Worm (Caenorhabditis elegans): ENCODE results near the gene C55C3.3.

The C55C3.3 gene

DNA sequence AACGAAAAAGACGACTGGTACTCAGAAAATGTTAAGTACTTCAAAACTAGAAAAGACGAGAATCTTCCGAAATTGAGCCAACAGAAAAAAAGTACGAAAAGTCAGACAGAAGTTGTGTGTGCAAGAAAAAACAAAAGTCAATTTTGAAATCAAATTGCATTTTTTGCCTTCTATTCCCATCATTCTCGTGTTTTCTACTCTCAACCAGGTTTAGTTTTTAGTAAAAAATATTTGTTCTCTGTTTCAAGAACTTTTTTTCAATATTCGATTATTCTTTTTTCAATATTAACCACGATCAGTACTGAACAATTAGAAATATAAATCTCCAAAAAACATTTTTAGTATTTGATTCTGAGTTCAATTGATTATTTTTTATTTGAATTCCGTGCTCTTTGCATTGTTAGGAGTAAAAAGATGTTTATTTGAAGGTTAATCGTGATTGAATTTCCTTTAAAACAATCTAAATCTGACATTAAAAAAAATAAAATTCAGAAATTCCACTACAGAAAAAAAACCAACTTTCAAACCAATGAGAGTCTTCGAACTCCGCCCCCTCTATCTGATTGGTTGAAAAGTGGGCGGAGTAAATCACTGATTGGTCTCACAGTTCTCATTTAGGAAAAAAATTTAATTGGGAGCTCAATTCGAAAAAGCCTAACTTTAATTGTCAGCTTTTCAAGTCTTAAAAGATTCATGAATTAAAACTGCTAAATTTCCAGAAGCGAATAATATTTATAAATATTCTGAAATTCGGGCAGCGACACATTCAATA is 30.4 kb downstream of the C55C3.3 start:
- TF ChIP-seq F26F4.8 (GFP tag; conservative IDR thresholded peaks at IDR 0.05) (no peak), madf-5 (GFP tag; IDR thresholded peaks at IDR 0.05) (no peak), aha-1 (tag) (peak; percentile 55), unc-62 (GFP tag; optimal IDR thresholded peaks at IDR 0.05 in 1 of 2) (peak in 1 of 2 experiments; percentile 58), unc-62 (tag; optimal IDR thresholded peaks at IDR 0.05) (no peak), fkh-10 (GFP tag; optimal IDR thresholded peaks at IDR 0.05) (peak; percentile 33), ceh-32 (tag; optimal IDR thresholded peaks at IDR 0.05; ENCODE audit: poor library complexity) (no peak), ceh-62 (tag; optimal IDR thresholded peaks at IDR 0.05) (no peak), dmd-8 (GFP tag; IDR thresholded peaks at IDR 0.05) (no peak)

DNA sequence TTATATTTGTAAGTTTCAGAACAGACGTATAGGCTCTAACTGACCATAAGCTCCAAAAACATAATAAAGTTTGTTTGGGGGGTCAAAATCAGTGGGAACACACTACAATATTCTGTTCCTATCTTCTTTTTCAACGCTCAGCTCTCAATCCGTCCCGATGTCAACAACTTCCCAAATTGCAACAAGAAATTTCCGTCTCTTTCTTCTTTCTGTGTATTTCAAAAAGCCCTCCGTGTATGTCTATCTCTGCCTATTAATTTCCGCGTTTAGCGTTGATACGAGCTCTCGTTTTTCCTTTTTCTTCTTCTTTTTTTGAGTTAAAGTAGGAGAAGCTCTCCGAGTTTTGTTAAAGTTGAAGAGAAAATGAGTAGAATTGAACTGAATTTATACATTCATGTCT is 38.6 kb downstream of the C55C3.3 start:
- TF ChIP-seq dmd-8 (GFP tag; IDR thresholded peaks at IDR 0.05) (no peak), zfp-3 (GFP tag; conservative IDR thresholded peaks at IDR 0.05) (no peak), fkh-10 (GFP tag; optimal IDR thresholded peaks at IDR 0.05) (peak; percentile 65)

DNA sequence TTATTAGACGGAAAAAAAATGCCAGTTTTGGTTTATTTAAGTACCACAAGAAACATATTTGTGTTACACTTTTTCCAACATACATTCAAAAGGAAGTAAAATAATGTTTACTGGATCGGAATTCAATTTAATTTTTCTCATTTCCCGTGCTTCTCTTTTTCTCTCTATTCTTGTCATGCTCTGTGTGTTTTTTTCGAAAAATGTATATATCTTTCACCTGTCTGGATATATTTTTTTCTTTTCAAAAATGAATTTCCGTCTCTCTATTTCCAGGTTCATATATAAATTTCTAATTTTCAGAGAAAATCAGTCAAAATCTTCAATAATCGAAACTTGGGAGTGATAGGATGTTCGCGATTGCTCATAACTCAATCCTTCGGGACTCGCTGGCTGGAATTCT is 40.2 kb downstream of the C55C3.3 start, which contains the start of gene H35B03.1:
TSS of gene H35B03.1 (plus strand) at position 301 of the 400 bp plus-strand sequence.
- TF ChIP-seq daf-16 (GFP tag; optimal IDR thresholded peaks at IDR 0.05), result no peak
- TF ChIP-seq daf-16 (tag; optimal IDR thresholded peaks at IDR 0.05), result no peak
- no peak for TF ChIP-seq dmd-8 (GFP tag; IDR thresholded peaks at IDR 0.05)
- TF ChIP-seq fos-1 (tag; optimal IDR thresholded peaks at IDR 0.05), result no peak
- TF ChIP-seq F37D6.2 (tag; optimal IDR thresholded peaks at IDR 0.05), result no peak
- TF ChIP-seq nhr-48 (tag; optimal IDR thresholded peaks at IDR 0.05), result no peak
- no peak for TF ChIP-seq pha-4 (GFP tag; IDR thresholded peaks at IDR 0.05)
- TF ChIP-seq pha-4 (tag; optimal IDR thresholded peaks at IDR 0.05), result no peak
- no peak for TF ChIP-seq ctbp-1 (GFP tag; IDR thresholded peaks at IDR 0.05)
- no peak for TF ChIP-seq daf-8 (GFP tag; IDR thresholded peaks at IDR 0.05)
- TF ChIP-seq unc-130 (GFP tag; optimal IDR thresholded peaks at IDR 0.05), result no peak
- TF ChIP-seq mep-1 (tag; optimal IDR thresholded peaks at IDR 0.05), result no peak
- no peak for TF ChIP-seq lin-1 (GFP tag; IDR thresholded peaks at IDR 0.05)
- TF ChIP-seq lsy-2 (tag; optimal IDR thresholded peaks at IDR 0.05), result no peak
- TF ChIP-seq ceh-44 (GFP tag; IDR thresholded peaks at IDR 0.05), result no peak
- TF ChIP-seq rbr-2 (tag; optimal IDR thresholded peaks at IDR 0.05), result no peak
- no peak for TF ChIP-seq ZK546.5 (tag; optimal IDR thresholded peaks at IDR 0.05)

DNA sequence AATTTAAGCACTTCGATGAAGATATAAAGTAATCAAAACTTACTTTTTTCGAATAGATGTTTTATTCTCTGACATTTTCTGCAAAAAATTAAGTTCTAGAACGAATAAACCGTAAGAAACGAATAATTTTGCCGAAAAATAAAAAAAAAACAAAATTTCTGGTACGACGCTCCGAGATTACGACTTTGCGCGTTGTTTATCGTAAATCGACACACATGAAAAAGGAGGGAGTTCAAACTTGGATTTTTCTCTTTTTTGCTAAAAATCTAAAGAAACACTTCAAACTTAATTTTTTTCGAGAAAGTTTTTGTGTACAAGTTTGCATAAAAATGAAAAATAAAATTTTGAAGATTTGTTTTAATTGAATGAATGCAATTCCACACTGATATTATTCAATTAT is 46.5 kb downstream of the C55C3.3 start, which contains the start of gene H35B03.2:
TSS of gene H35B03.2 (minus strand) at position 78 of the 400 bp plus-strand sequence.
- TF ChIP-seq hif-1 (tag; optimal IDR thresholded peaks at IDR 0.05) (peak in 1 of 2 experiments; percentile 6), daf-12 (tag; optimal IDR thresholded peaks at IDR 0.05) (no peak), pqm-1 (tag; optimal IDR thresholded peaks at IDR 0.05) (no peak), lsy-2 (tag; optimal IDR thresholded peaks at IDR 0.05) (peak in 1 of 2 experiments; percentile 29), rbr-2 (tag; optimal IDR thresholded peaks at IDR 0.05) (peak; percentile 27), php-3 (GFP tag; IDR thresholded peaks at IDR 0.05) (no peak), T20F7.1 (GFP tag; optimal IDR thresholded peaks at IDR 0.05) (peak; percentile 99), hlh-11 (tag; optimal IDR thresholded peaks at IDR 0.05) (no peak), dpl-1 (GFP tag; optimal IDR thresholded peaks at IDR 0.05) (peak; percentile 97), mxl-2 (GFP tag; conservative IDR thresholded peaks at IDR 0.05) (no peak), dve-1 (tag; optimal IDR thresholded peaks at IDR 0.05; ENCODE audit: insufficient read depth) (peak; percentile 31), R02D3.7 (tag; optimal IDR thresholded peaks at IDR 0.05) (peak; percentile 92), fos-1 (tag; optimal IDR thresholded peaks at IDR 0.05) (no peak), Y48G9A.11 (GFP tag; IDR thresholded peaks at IDR 0.05) (peak; percentile 99), nhr-6 (tag; optimal IDR thresholded peaks at IDR 0.05) (peak; percentile 26), daf-16 (GFP tag; optimal IDR thresholded peaks at IDR 0.05) (no peak), daf-16 (tag; optimal IDR thresholded peaks at IDR 0.05) (no peak), aha-1 (tag) (peak; percentile 89), nhr-11 (tag; optimal IDR thresholded peaks at IDR 0.05) (no peak), ces-1 (GFP tag; optimal IDR thresholded peaks at IDR 0.05) (no peak), snpc-1.2 (GFP tag; IDR thresholded peaks at IDR 0.05) (peak; percentile 79), duxl-1 (tag; optimal IDR thresholded peaks at IDR 0.05; ENCODE audit: poor library complexity) (no peak), nhr-111 (GFP tag; optimal IDR thresholded peaks at IDR 0.05) (no peak), mdl-1 (tag; optimal IDR thresholded peaks at IDR 0.05) (no peak), nhr-76 (tag; optimal IDR thresholded peaks at IDR 0.05) (no peak)
